Fruit fly (Drosophila melanogaster): Measurements from ENCODE around the gene CG7730.

DNA sequence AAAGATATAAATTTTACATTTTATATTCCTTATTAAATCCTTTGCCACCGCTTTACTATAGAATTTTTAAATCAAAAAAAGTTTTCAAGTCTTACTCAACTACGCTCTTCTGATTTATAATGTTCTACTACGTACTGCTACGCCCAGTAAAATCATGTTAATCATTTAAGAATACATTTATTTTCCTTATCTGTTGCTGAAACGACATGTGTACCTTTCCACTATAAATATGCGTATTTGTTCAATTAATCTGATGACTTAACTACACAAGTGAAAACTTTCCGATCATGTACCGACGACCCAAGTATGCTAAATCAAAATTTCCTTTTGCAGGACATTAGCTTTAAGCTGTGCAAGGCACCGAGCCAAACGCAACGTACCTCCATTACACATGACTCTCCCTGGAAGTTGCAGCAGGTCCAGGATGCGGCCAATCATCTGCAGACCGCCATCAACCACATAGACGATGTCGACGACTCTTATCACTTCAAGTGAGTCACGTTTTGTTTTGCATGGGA, 25.1 kb downstream of the CG7730 start:
- TF ChIP-seq CG17806 (tag; optimal IDR thresholded peaks at IDR 0.05) (no peak), Pif1A (GFP tag; optimal IDR thresholded peaks at IDR 0.05) (no peak), EcR (GFP tag; optimal IDR thresholded peaks at IDR 0.05) (peak; percentile 37)
